Worm (Caenorhabditis elegans): Measurements from ENCODE around the gene slcr-46.1.

- TF ChIP-seq nhr-11 (tag; optimal IDR thresholded peaks at IDR 0.05) (no peak), snpc-4 (tag; optimal IDR thresholded peaks at IDR 0.05) (no peak), zfp-3 (GFP tag; conservative IDR thresholded peaks at IDR 0.05) (no peak), jun-1 (tag; optimal IDR thresholded peaks at IDR 0.05) (no peak)
These were observed 31.0 kb downstream of the slcr-46.1 start for ce11 chrX:4662964-4663684.

Measured in whole organism, L4 larva.